Fruit fly (Drosophila melanogaster): ENCODE measurements around the gene mop.

- no peak for TF ChIP-seq CG8478 (optimal IDR thresholded peaks at IDR 0.05)
- TF ChIP-seq pan (optimal IDR thresholded peaks at IDR 0.05) = no peak
- TF ChIP-seq Dll (optimal IDR thresholded peaks at IDR 0.05) = no peak
Measured at dm6 chr3L:14769183-14769582, 6.7 kb downstream of the mop start, which contains the start of gene Mgat4b.
